Fruit fly (Drosophila melanogaster): Measurements from ENCODE around the gene Ankle2.

Ankle2 gene

dm6 chrX:17550957-17551356 is 28.1 kb downstream of the Ankle2 start:
- TF ChIP-seq noc (tag; optimal IDR thresholded peaks at IDR 0.05), result no peak

- no peak for TF ChIP-seq noc (tag; optimal IDR thresholded peaks at IDR 0.05)
Measured at dm6 chrX:17550307-17550706, 28.7 kb downstream of the Ankle2 start.

dm6 chrX:17545580-17545979 is 33.4 kb downstream of the Ankle2 start:
- no peak for TF ChIP-seq noc (tag; optimal IDR thresholded peaks at IDR 0.05)

dm6 chrX:17544409-17544808 is 34.6 kb downstream of the Ankle2 start:
- TF ChIP-seq noc (tag; optimal IDR thresholded peaks at IDR 0.05), result no peak

dm6 chrX:17543324-17543723 is 35.7 kb downstream of the Ankle2 start:
- no peak for TF ChIP-seq noc (tag; optimal IDR thresholded peaks at IDR 0.05)

dm6 chrX:17542729-17543128 is 36.3 kb downstream of the Ankle2 start:
- TF ChIP-seq noc (tag; optimal IDR thresholded peaks at IDR 0.05), result no peak

dm6 chrX:17538410-17538809 is 40.6 kb downstream of the Ankle2 start:
- TF ChIP-seq noc (tag; optimal IDR thresholded peaks at IDR 0.05), result no peak

dm6 chrX:17537276-17537675 is 41.8 kb downstream of the Ankle2 start:
- TF ChIP-seq noc (tag; optimal IDR thresholded peaks at IDR 0.05), result no peak

- no peak for TF ChIP-seq noc (tag; optimal IDR thresholded peaks at IDR 0.05)
Measured at dm6 chrX:17534321-17534720, 44.7 kb downstream of the Ankle2 start.

- no peak for TF ChIP-seq noc (tag; optimal IDR thresholded peaks at IDR 0.05)
Measured at dm6 chrX:17532158-17532557, 46.9 kb downstream of the Ankle2 start.

dm6 chrX:17531549-17532131 is 47.4 kb downstream of the Ankle2 start:
- TF ChIP-seq noc (tag; optimal IDR thresholded peaks at IDR 0.05), result no peak

- TF ChIP-seq noc (tag; optimal IDR thresholded peaks at IDR 0.05), result no peak
Measured at dm6 chrX:17524426-17524825, 54.6 kb downstream of the Ankle2 start.

dm6 chrX:17523559-17523958 is 55.5 kb downstream of the Ankle2 start:
- no peak for TF ChIP-seq noc (tag; optimal IDR thresholded peaks at IDR 0.05)

dm6 chrX:17522576-17522975 is 56.5 kb downstream of the Ankle2 start:
- no peak for TF ChIP-seq noc (tag; optimal IDR thresholded peaks at IDR 0.05)

Measured in whole organism, larva.